Fruit fly (Drosophila melanogaster): ENCODE measurements around the gene Ddx1.
A peak's percentile ranks its signal among the peaks of the same experiment; 100 is the strongest.

Gene Ddx1

DNA sequence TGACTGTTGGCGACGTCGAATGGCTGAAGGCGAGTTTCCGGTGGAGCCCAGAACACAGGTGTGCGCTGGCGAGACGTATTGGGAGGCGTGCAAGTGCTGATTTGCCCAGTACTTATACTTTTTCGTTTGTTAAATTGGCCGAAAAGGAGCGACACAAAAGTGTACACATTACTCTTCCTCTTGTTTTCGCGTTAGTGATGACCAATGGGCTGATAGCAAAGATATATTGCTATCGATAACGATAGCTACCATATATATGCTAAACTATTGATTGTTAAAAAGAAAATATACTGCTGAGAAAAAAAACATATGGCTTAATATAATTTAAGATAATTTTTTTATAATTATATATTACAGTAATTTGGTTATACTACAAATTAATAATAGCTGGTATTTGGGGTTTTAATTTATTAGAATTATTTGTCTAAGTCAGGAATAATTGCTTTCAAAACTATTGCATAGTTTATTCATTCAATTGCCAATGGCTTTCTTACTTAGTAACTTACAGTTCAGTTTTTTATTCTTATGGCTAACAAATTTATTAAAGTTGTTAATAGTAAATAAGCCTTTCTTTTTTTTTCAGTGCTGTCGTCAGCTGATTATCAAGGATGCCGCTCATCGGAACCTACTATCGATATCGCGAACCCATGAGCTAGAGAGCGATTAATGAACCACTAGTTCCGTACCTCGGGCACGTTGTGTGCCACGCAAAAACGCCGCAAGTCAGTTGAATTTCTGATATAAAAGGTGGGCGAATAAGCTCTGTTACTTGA is 25.0 kb downstream of the Ddx1 start, which contains the start of the genes Hem and IleRS (continued):
- TF ChIP-seq sd (tag; optimal IDR thresholded peaks at IDR 0.05): no peak
- TF ChIP-seq pzg (GFP tag; optimal IDR thresholded peaks at IDR 0.05): peak; percentile 52
- peak; percentile 49 for TF ChIP-seq CG3995 (GFP tag; optimal IDR thresholded peaks at IDR 0.05)
- peak; percentile 84 for TF ChIP-seq CG6791 (GFP tag; IDR thresholded peaks at IDR 0.05; ENCODE audit: partially characterized antibody)
- peak; percentile 88 for TF ChIP-seq amos (GFP tag; IDR thresholded peaks at IDR 0.05; ENCODE audit: partially characterized antibody)
- TF ChIP-seq Trl (optimal IDR thresholded peaks at IDR 0.05): no peak
- TF ChIP-seq Trl (GFP tag; optimal IDR thresholded peaks at IDR 0.05): peak; percentile 81
- TF ChIP-seq Max (GFP tag; optimal IDR thresholded peaks at IDR 0.05): peak; percentile 90
- peak; percentile 92 for TF ChIP-seq zfh1 (GFP tag; IDR thresholded peaks at IDR 0.05)
- TF ChIP-seq nerfin-1 (tag; optimal IDR thresholded peaks at IDR 0.05): peak; percentile 87
- TF ChIP-seq CG1647 (GFP tag; optimal IDR thresholded peaks at IDR 0.05): peak; percentile 66
- TF ChIP-seq emc (GFP tag; optimal IDR thresholded peaks at IDR 0.05): peak; percentile 49
- peak; percentile 81; the same call in 1 of the 2 replicates for TF ChIP-seq sim (GFP tag; IDR thresholded peaks at IDR 0.05)
- peak; percentile 95 for TF ChIP-seq CG18262 (tag; optimal IDR thresholded peaks at IDR 0.05)
- peak; percentile 60 for TF ChIP-seq CG11398 (GFP tag; optimal IDR thresholded peaks at IDR 0.05)
- peak; percentile 60 for TF ChIP-seq CG4282 (GFP tag; optimal IDR thresholded peaks at IDR 0.05)
- peak; percentile 75; the same call in 2 of the 3 replicates for TF ChIP-seq Opbp (GFP tag; IDR thresholded peaks at IDR 0.05; ENCODE audit: partially characterized antibody)
- TF ChIP-seq Elba2 (GFP tag; optimal IDR thresholded peaks at IDR 0.05): peak; percentile 48
- no peak for TF ChIP-seq hkb (optimal IDR thresholded peaks at IDR 0.05)
- peak; percentile 90 for TF ChIP-seq hkb (GFP tag; IDR thresholded peaks at IDR 0.05)
- peak; percentile 91 for TF ChIP-seq Hmr (GFP tag; optimal IDR thresholded peaks at IDR 0.05)
- peak; percentile 73 for TF ChIP-seq Scr (GFP tag; IDR thresholded peaks at IDR 0.05; ENCODE audit: partially characterized antibody)
- peak; percentile 93 for TF ChIP-seq Dbx (GFP tag; IDR thresholded peaks at IDR 0.05)
- peak; percentile 57 for TF ChIP-seq Jarid2 (GFP tag; optimal IDR thresholded peaks at IDR 0.05)
- peak; percentile 78 for TF ChIP-seq oc (tag; optimal IDR thresholded peaks at IDR 0.05)
- TF ChIP-seq CG7556 (GFP tag; optimal IDR thresholded peaks at IDR 0.05): peak; percentile 93
- TF ChIP-seq jigr1 (GFP tag; IDR thresholded peaks at IDR 0.05): peak; percentile 68; the same call in 2 of the 3 replicates
- TF ChIP-seq Mes4 (GFP tag; optimal IDR thresholded peaks at IDR 0.05): peak; percentile 77
- TF ChIP-seq CG11456 (GFP tag; IDR thresholded peaks at IDR 0.05): peak; percentile 91
- TF ChIP-seq gcm2 (GFP tag; optimal IDR thresholded peaks at IDR 0.05): peak; percentile 12
- peak; percentile 96 for TF ChIP-seq az2 (GFP tag; optimal IDR thresholded peaks at IDR 0.05)
- TF ChIP-seq CG16815 (GFP tag; optimal IDR thresholded peaks at IDR 0.05): peak; percentile 90
- no peak for TF ChIP-seq usp (GFP tag; optimal IDR thresholded peaks at IDR 0.05)
- peak; percentile 85 for TF ChIP-seq CG3407 (GFP tag; optimal IDR thresholded peaks at IDR 0.05)
- peak; percentile 20 for TF ChIP-seq CG9797 (GFP tag; optimal IDR thresholded peaks at IDR 0.05)
- TF ChIP-seq unc-4 (GFP tag; IDR thresholded peaks at IDR 0.05; ENCODE audit: partially characterized antibody): peak; percentile 82
- peak; percentile 91 for TF ChIP-seq CG12942 (GFP tag; optimal IDR thresholded peaks at IDR 0.05)
- TF ChIP-seq Taf1 (GFP tag; IDR thresholded peaks at IDR 0.05): peak; percentile 76
- TF ChIP-seq dysf (GFP tag; IDR thresholded peaks at IDR 0.05): peak; percentile 93
- TF ChIP-seq mirr (GFP tag; optimal IDR thresholded peaks at IDR 0.05): no peak
- TF ChIP-seq NC2β (GFP tag; optimal IDR thresholded peaks at IDR 0.05): peak; percentile 62
- peak; percentile 81 for TF ChIP-seq Bgb (GFP tag; IDR thresholded peaks at IDR 0.05; ENCODE audit: partially characterized antibody)
- peak; percentile 80 for TF ChIP-seq zfh2 (GFP tag; optimal IDR thresholded peaks at IDR 0.05)
- TF ChIP-seq Blimp-1 (GFP tag; optimal IDR thresholded peaks at IDR 0.05): no peak
- peak; percentile 59; the same call in 1 of the 2 replicates for TF ChIP-seq ham (GFP tag; IDR thresholded peaks at IDR 0.05)
- peak; percentile 82 for TF ChIP-seq gce (GFP tag; IDR thresholded peaks at IDR 0.05)
- peak; percentile 92 for TF ChIP-seq CG34422 (GFP tag; IDR thresholded peaks at IDR 0.05)
- peak; percentile 92 for TF ChIP-seq bcd (GFP tag; optimal IDR thresholded peaks at IDR 0.05)
- peak; percentile 89 for TF ChIP-seq HLH3B (GFP tag; IDR thresholded peaks at IDR 0.05)
- peak; percentile 66; the same call in 1 of the 3 replicates for TF ChIP-seq CG7357 (GFP tag; IDR thresholded peaks at IDR 0.05)
